Fruit fly (Drosophila melanogaster) whole organism, embryonic: ENCODE data around the gene Cpr65Av.

Experiments
- Abd-B ChIP-seq: fragments of 200-800 bp; sonication (Bioruptor generic); optimal IDR thresholded peaks from 2 replicates; lab custom pipeline; 2018; ENCODE audit warnings: missing biosample characterization, mild to moderate bottlenecking, missing genetic modification characterization, moderate library complexity
- Awh ChIP-seq: fragments of 200-800 bp; sonication (Bioruptor generic); IDR thresholded peaks from 2 replicates; pipeline ENCODE4, ENCODE4 v1.3.6; 2022; ENCODE audit warnings: missing biosample characterization, missing genetic modification characterization
- Bteb2 ChIP-seq: fragments of 200-800 bp; sonication (Bioruptor generic); optimal IDR thresholded peaks from 2 replicates; lab custom pipeline; 2016; ENCODE audit warnings: missing biosample characterization, missing genetic modification characterization
- CG10147 ChIP-seq: fragments of 200-800 bp; sonication (Bioruptor generic); optimal IDR thresholded peaks from 2 replicates; lab custom pipeline; 2019; ENCODE audit warnings: missing biosample characterization, mild to moderate bottlenecking, missing genetic modification characterization, moderate library complexity
- CG11560 ChIP-seq: fragments of 200-800 bp; sonication (Bioruptor generic); IDR thresholded peaks from 3 replicates; pipeline ENCODE4 v1.3.6; 2022; ENCODE audit warnings: missing biosample characterization, missing genetic modification characterization
- CG11696 ChIP-seq: fragments of 200-800 bp; sonication (Bioruptor generic); IDR thresholded peaks from 2 replicates; pipeline ENCODE4 v1.3.6; 2022; ENCODE audit warnings: missing biosample characterization, missing genetic modification characterization
- CG12104 ChIP-seq: fragments of 200-800 bp; sonication (Bioruptor generic); optimal IDR thresholded peaks from 3 replicates; lab custom pipeline; 2016; ENCODE audit warnings: missing biosample characterization, missing genetic modification characterization
- CG12299 ChIP-seq: fragments of 200-800 bp; sonication (Bioruptor generic); optimal IDR thresholded peaks from 2 replicates; lab custom pipeline; 2018; ENCODE audit warnings: missing biosample characterization, mild to moderate bottlenecking, missing genetic modification characterization
- CG1233 ChIP-seq: fragments of 200-800 bp; sonication (Bioruptor generic); optimal IDR thresholded peaks from 4 replicates; lab custom pipeline; 2018; ENCODE audit warnings: missing biosample characterization, mild to moderate bottlenecking, missing genetic modification characterization
- CG15269 ChIP-seq: fragments of 200-800 bp; sonication (Bioruptor generic); optimal IDR thresholded peaks from 2 replicates; lab custom pipeline; 2018; ENCODE audit warnings: missing biosample characterization, mild to moderate bottlenecking, missing genetic modification characterization, moderate library complexity
- CG16813 ChIP-seq: fragments of 200-800 bp; sonication (Bioruptor generic); IDR thresholded peaks from 3 replicates; pipeline ENCODE4 v1.3.6; 2022; ENCODE audit warnings: missing biosample characterization, missing genetic modification characterization; ENCODE audit not compliant: partially characterized antibody
- CG17186 ChIP-seq: fragments of 200-800 bp; sonication (Bioruptor generic); optimal IDR thresholded peaks from 3 replicates; lab custom pipeline; 2017; ENCODE audit warnings: missing biosample characterization, missing genetic modification reagents, missing genetic modification characterization
- CG1832 ChIP-seq: fragments of 200-800 bp; sonication (Bioruptor generic); optimal IDR thresholded peaks from 2 replicates; lab custom pipeline; 2017; ENCODE audit warnings: missing biosample characterization, mild to moderate bottlenecking, missing genetic modification characterization, inconsistent platforms
- CG33213 ChIP-seq: fragments of 200-800 bp; sonication (Bioruptor generic); optimal IDR thresholded peaks from 3 replicates; lab custom pipeline; 2016; ENCODE audit warnings: missing biosample characterization, missing genetic modification characterization
- CG34422 ChIP-seq: fragments of 200-800 bp; sonication (Bioruptor generic); IDR thresholded peaks from 3 replicates; pipeline ENCODE4 v1.3.6; 2022; ENCODE audit warnings: missing biosample characterization, missing genetic modification characterization
- CG4360 ChIP-seq: fragments of 200-800 bp; sonication (Bioruptor generic); IDR thresholded peaks from 2 replicates; pipeline ENCODE4 v1.3.6; 2022; ENCODE audit warnings: missing biosample characterization, missing genetic modification characterization
- CG8290 ChIP-seq, 3 experiments: fragments of 200-800 bp; sonication (Bioruptor generic); optimal IDR thresholded peaks; 2 replicates each; lab custom pipeline; 2016 to 2019; ENCODE audit warnings: missing biosample characterization in 3 of 3, missing genetic modification characterization in 3 of 3, mild to moderate bottlenecking in 2 of 3, moderate library complexity in 1 of 3
- CG9215 ChIP-seq: fragments of 200-800 bp; sonication (Bioruptor generic); IDR thresholded peaks from 2 replicates; pipeline ENCODE4 v1.3.6; 2022; ENCODE audit warnings: missing biosample characterization, missing genetic modification characterization
- ERR ChIP-seq: fragments of 200-800 bp; sonication (Bioruptor generic); optimal IDR thresholded peaks from 2 replicates; lab custom pipeline; 2016; ENCODE audit warnings: missing biosample characterization, missing genetic modification characterization
- Hr51 ChIP-seq, 2 experiments: fragments of 200-800 bp; sonication (Bioruptor generic); optimal IDR thresholded peaks; 2 replicates in 1 of 2; 3 replicates in 1 of 2; lab custom pipeline; 2016 to 2018; ENCODE audit warnings: missing biosample characterization in 2 of 2, missing genetic modification characterization in 2 of 2, mild to moderate bottlenecking in 1 of 2, moderate library complexity in 1 of 2
- Nf-YC ChIP-seq: fragments of 200-800 bp; optimal IDR thresholded peaks from 3 replicates; lab custom pipeline; 2019; ENCODE audit warnings: missing biosample characterization, mild to moderate bottlenecking, missing genetic modification characterization, moderate library complexity
- Pdp1 ChIP-seq, 2 experiments: fragments of 200-800 bp; sonication (Bioruptor generic); optimal IDR thresholded peaks; 3 replicates each; lab custom pipeline; 2016; ENCODE audit warnings: missing biosample characterization in 2 of 2, missing genetic modification characterization in 2 of 2, mild to moderate bottlenecking in 1 of 2, moderate library complexity in 1 of 2
- Sox100B ChIP-seq: fragments of 200-800 bp; sonication (Bioruptor generic); optimal IDR thresholded peaks from 3 replicates; lab custom pipeline; 2018; ENCODE audit warnings: missing biosample characterization, mild to moderate bottlenecking, missing genetic modification characterization
- Sox102F ChIP-seq: fragments of 200-800 bp; sonication (Bioruptor generic); optimal IDR thresholded peaks from 2 replicates; lab custom pipeline; 2018; ENCODE audit warnings: missing biosample characterization, mild to moderate bottlenecking, missing genetic modification characterization, moderate library complexity
- Ssrp ChIP-seq: fragments of 200-800 bp; sonication (Bioruptor generic); optimal IDR thresholded peaks from 2 replicates; lab custom pipeline; 2018; ENCODE audit warnings: missing biosample characterization, mild to moderate bottlenecking, missing genetic modification characterization, moderate library complexity
- abd-A ChIP-seq: fragments of 200-800 bp; sonication (Bioruptor generic); optimal IDR thresholded peaks from 3 replicates; lab custom pipeline; 2019; ENCODE audit warnings: missing biosample characterization, mild to moderate bottlenecking, missing genetic modification characterization, moderate library complexity
- chn ChIP-seq: fragments of 200-800 bp; sonication (Bioruptor generic); optimal IDR thresholded peaks from 2 replicates; lab custom pipeline; 2016; ENCODE audit warnings: missing biosample characterization, missing genetic modification characterization
- da ChIP-seq: fragments of 200-800 bp; sonication (Bioruptor generic); optimal IDR thresholded peaks from 2 replicates; lab custom pipeline; 2016; ENCODE audit warnings: missing biosample characterization, missing genetic modification characterization
- dan ChIP-seq: fragments of 200-800 bp; sonication (Bioruptor generic); IDR thresholded peaks from 2 replicates; pipeline ENCODE4 v1.3.6; 2022; ENCODE audit warnings: missing biosample characterization, missing genetic modification characterization
- dpn ChIP-seq, 2 experiments: fragments of 200-800 bp; sonication (Bioruptor generic); optimal IDR thresholded peaks; 3 replicates each; lab custom pipeline; 2016; ENCODE audit warnings: missing biosample characterization in 2 of 2, missing genetic modification characterization in 2 of 2
- hb ChIP-seq: fragments of 200-800 bp; sonication (Bioruptor generic); IDR thresholded peaks from 3 replicates; pipeline ENCODE4 v1.3.6; 2022; ENCODE audit warnings: missing biosample characterization, missing genetic modification characterization; ENCODE audit not compliant: partially characterized antibody
- hbn ChIP-seq: fragments of 200-800 bp; sonication (Bioruptor generic); IDR thresholded peaks from 2 replicates; pipeline ENCODE4 v1.3.6; 2022; ENCODE audit warnings: missing biosample characterization, missing genetic modification characterization; ENCODE audit not compliant: partially characterized antibody
- lab ChIP-seq: fragments of 200-800 bp; sonication (Bioruptor generic); optimal IDR thresholded peaks from 3 replicates; lab custom pipeline; 2017; ENCODE audit warnings: missing biosample characterization, missing genetic modification characterization, mild to moderate bottlenecking, moderate library complexity, missing genetic modification reagents
- oc ChIP-seq: fragments of 200-800 bp; sonication (Bioruptor generic); optimal IDR thresholded peaks from 2 replicates; lab custom pipeline; 2018; ENCODE audit warnings: missing biosample characterization, mild to moderate bottlenecking, missing genetic modification characterization, moderate library complexity
- onecut ChIP-seq: fragments of 200-800 bp; sonication (Bioruptor generic); IDR thresholded peaks from 2 replicates; pipeline ENCODE4 v1.3.6; 2022; ENCODE audit warnings: missing biosample characterization, missing genetic modification characterization
- phol ChIP-seq: fragments of 200-800 bp; sonication (Bioruptor generic); optimal IDR thresholded peaks from 3 replicates; lab custom pipeline; 2018; ENCODE audit warnings: missing biosample characterization, mild to moderate bottlenecking, missing genetic modification characterization, moderate library complexity
- row ChIP-seq: fragments of 200-800 bp; sonication (Bioruptor generic); IDR thresholded peaks from 3 replicates; pipeline ENCODE4 v1.3.6; 2022; ENCODE audit warnings: missing biosample characterization, missing genetic modification characterization
- schlank ChIP-seq: fragments of 200-800 bp; sonication (Bioruptor generic); optimal IDR thresholded peaks from 2 replicates; lab custom pipeline; 2018; ENCODE audit warnings: missing biosample characterization, mild to moderate bottlenecking, missing genetic modification characterization
- sens-2 ChIP-seq: fragments of 200-800 bp; sonication (Bioruptor generic); IDR thresholded peaks from 2 replicates; pipeline ENCODE4 v1.3.6; 2022; ENCODE audit warnings: missing biosample characterization, missing genetic modification characterization
- slp2 ChIP-seq: fragments of 200-800 bp; sonication (Bioruptor generic); optimal IDR thresholded peaks from 2 replicates; lab custom pipeline; 2016; ENCODE audit warnings: missing biosample characterization, missing genetic modification characterization
- sna ChIP-seq: fragments of 200-800 bp; sonication (Bioruptor generic); IDR thresholded peaks from 2 replicates; pipeline ENCODE4 v1.3.6; 2022; ENCODE audit warnings: missing biosample characterization, missing genetic modification characterization; ENCODE audit not compliant: partially characterized antibody
- sqz ChIP-seq: fragments of 200-800 bp; sonication (Bioruptor generic); optimal IDR thresholded peaks from 3 replicates; lab custom pipeline; 2018; ENCODE audit warnings: missing biosample characterization, mild to moderate bottlenecking, missing genetic modification characterization
- wdn ChIP-seq: fragments of 200-800 bp; sonication (Bioruptor generic); IDR thresholded peaks from 2 replicates; pipeline ENCODE4 v1.3.6; 2022; ENCODE audit warnings: missing biosample characterization, missing genetic modification characterization
- z ChIP-seq: fragments of 200-800 bp; sonication (Bioruptor generic); IDR thresholded peaks from 3 replicates; pipeline ENCODE4 v1.3.6; 2022; ENCODE audit warnings: missing biosample characterization, missing genetic modification characterization
- zen ChIP-seq: fragments of 200-800 bp; sonication (Bioruptor generic); optimal IDR thresholded peaks from 3 replicates; lab custom pipeline; 2018; ENCODE audit warnings: missing biosample characterization, mild to moderate bottlenecking, missing genetic modification characterization, moderate library complexity

The Cpr65Av gene

DNA sequence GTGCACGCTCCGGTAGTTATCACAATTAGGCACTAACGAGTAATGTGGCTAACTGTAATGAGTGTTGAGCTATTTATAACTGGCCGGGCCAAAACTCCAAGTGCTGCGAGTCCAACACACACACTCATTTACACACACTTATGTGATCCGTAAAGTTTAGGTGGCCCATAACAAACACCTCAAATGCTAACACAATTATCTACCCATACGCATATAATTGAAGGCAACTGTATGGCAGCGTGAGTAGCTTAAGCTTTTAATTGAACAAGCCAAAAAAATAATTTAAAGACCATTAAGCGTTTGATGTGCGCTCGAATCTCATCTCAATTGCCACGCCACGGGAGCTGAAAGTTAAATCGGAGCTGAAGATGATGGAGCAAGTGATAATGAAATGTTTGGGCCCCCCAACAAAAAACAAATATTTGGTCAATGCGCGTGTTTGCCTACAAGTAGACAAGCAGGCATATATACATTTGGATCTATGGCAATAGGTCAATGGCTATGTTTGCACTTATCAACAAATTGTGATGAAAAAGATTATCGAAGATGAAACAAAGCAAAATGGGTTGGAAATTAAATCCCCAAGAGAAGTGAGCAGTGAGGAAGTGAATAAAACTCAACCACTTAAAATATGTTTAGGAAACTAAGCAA lies at the start of gene Cpr65Av (continued):
- TF ChIP-seq CG1832 (no peak), CG11560 (tag; lab: Robert Waterston, UW) (no peak), wdn (no peak), CG34422 (GFP tag; lab: Robert Waterston, UW) (no peak), sna (GFP tag; lab: Robert Waterston, UW) (no peak), da (GFP tag; lab: Kevin White, UChicago) (no peak), CG11696 (GFP tag; lab: Robert Waterston, UW) (no peak), Sox102F (GFP tag; lab: Kevin White, UChicago) (peak; percentile 48), sens-2 (GFP tag; lab: Robert Waterston, UW) (no peak), zen (tag; lab: Kevin White, UChicago) (no peak), ERR (GFP tag; lab: Kevin White, UChicago) (no peak), CG1233 (peak; percentile 32), CG8290 (GFP tag; optimal IDR thresholded peaks at IDR 0.05; lab: Kevin White, UChicago) (no peak), CG8290 (tag; optimal IDR thresholded peaks at IDR 0.05; lab: Kevin White, UChicago) (peak in 1 of 2 experiments; percentile 40), Nf-YC (tag; lab: Kevin White, UChicago) (no peak), sqz (peak; percentile 43), hb (GFP tag; lab: Robert Waterston, UW) (no peak), Awh (GFP tag; lab: Robert Waterston, UW) (peak; percentile 55), CG12299 (tag; lab: Kevin White, UChicago) (no peak), schlank (tag; lab: Kevin White, UChicago) (no peak), CG16813 (GFP tag; lab: Robert Waterston, UW) (no peak), CG33213 (GFP tag; lab: Kevin White, UChicago) (no peak), hbn (GFP tag; lab: Robert Waterston, UW) (no peak), dan (no peak), Pdp1 (GFP tag; optimal IDR thresholded peaks at IDR 0.05; lab: Kevin White, UChicago) (no peak), abd-A (tag; lab: Kevin White, UChicago) (no peak), CG4360 (no peak), CG17186 (GFP tag; lab: Kevin White, UChicago) (no peak), Abd-B (GFP tag; lab: Kevin White, UChicago) (no peak), onecut (GFP tag; lab: Robert Waterston, UW) (0 out of 2 replicates have a peak, but pooled peaks have one; percentile 20), row (GFP tag; lab: Robert Waterston, UW) (no peak), lab (GFP tag; lab: Kevin White, UChicago) (peak; percentile 25), CG15269 (tag; lab: Kevin White, UChicago) (peak; percentile 10), CG9215 (GFP tag; lab: Robert Waterston, UW) (no peak), chn (GFP tag; lab: Kevin White, UChicago) (no peak), z (no peak), CG10147 (GFP tag; lab: Kevin White, UChicago) (no peak), phol (tag; lab: Kevin White, UChicago) (no peak), Bteb2 (GFP tag; lab: Kevin White, UChicago) (no peak), Ssrp (tag; lab: Kevin White, UChicago) (no peak), Sox100B (GFP tag; lab: Kevin White, UChicago) (peak; percentile 38), oc (tag; lab: Kevin White, UChicago) (peak; percentile 22), CG12104 (peak; percentile 14), dpn (GFP tag; optimal IDR thresholded peaks at IDR 0.05; lab: Kevin White, UChicago) (no peak), slp2 (no peak), Hr51 (GFP tag; optimal IDR thresholded peaks at IDR 0.05; lab: Kevin White, UChicago) (peak in 1 of 2 experiments; percentile 43)
- TF ChIP-seq, all 482 proteins: peak for 66
